Worm (Caenorhabditis elegans): Measurements from ENCODE around the gene Y39A1A.24.

The Y39A1A.24 gene

ce11 chrIII:10624564-10624963 lies 12.1 kb downstream of the Y39A1A.24 start (continued):
- TF ChIP-seq pros-1 (tag; optimal IDR thresholded peaks at IDR 0.05) (no peak), lim-6 (tag; optimal IDR thresholded peaks at IDR 0.05) (no peak), fkh-10 (GFP tag; optimal IDR thresholded peaks at IDR 0.05) (no peak), ceh-9 (tag; optimal IDR thresholded peaks at IDR 0.05) (peak; percentile 29), ceh-22 (tag; optimal IDR thresholded peaks at IDR 0.05) (no peak), elt-2 (tag; optimal IDR thresholded peaks at IDR 0.05) (peak; percentile 76), rnt-1 (tag; optimal IDR thresholded peaks at IDR 0.05) (peak; percentile 44), C08G9.2 (tag; optimal IDR thresholded peaks at IDR 0.05) (peak; percentile 66), K02D7.2 (tag; optimal IDR thresholded peaks at IDR 0.05) (peak; percentile 48), ceh-45 (GFP tag; IDR thresholded peaks at IDR 0.05) (no peak), ets-4 (tag; optimal IDR thresholded peaks at IDR 0.05) (no peak), ceh-6 (GFP tag; optimal IDR thresholded peaks at IDR 0.05) (peak; percentile 76), hlh-30 (tag; optimal IDR thresholded peaks at IDR 0.05; ENCODE audit: insufficient read depth) (peak; percentile 40), ceh-2 (tag; optimal IDR thresholded peaks at IDR 0.05) (peak; percentile 36), sdc-2 (tag; optimal IDR thresholded peaks at IDR 0.05) (peak; percentile 27), hlh-15 (tag; optimal IDR thresholded peaks at IDR 0.05) (no peak)

DNA sequence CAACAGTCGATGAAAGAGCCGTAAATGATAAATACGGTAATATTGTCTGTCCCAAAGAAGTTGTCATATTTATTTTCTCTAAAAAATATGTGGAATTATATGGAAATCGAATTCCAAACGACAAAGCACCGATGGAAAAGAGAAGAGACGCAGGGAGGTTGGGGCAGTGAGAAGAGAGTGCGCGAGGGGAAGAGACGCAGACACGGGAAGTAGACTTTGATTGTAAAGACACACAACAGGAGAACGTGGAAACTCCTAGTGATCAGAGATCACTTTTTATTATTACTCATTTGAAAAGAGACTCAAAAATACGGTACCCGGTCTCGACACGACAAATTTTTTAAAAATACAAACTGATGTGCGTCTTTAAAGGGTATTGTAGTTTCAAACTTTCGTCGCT lies 15.9 kb downstream of the Y39A1A.24 start:
- TF ChIP-seq nfya-1 (tag; optimal IDR thresholded peaks at IDR 0.05) (peak; percentile 32), che-1 (tag; optimal IDR thresholded peaks at IDR 0.05) (no peak)

DNA sequence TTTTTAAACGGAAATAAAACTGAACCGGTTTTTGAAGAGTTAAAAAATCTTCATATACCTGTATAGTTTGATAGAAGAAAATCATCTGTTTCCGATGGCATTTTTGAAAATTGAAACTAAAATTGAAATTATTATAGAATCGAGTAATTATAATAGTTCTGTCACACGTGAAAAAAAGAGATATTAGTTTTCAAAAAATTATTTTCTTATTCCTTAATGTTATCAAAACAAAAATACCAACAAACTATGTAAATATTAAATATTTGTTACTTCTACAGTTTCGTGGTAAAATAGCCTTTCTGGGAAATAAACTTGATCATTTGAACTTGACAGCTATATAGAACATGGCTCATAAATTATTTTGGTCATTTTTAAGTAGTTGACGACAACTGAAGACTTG lies 16.6 kb downstream of the Y39A1A.24 start, which contains the start of gene swt-4:
swt-4 (minus strand) TSS at position 101 of the 400 bp plus-strand sequence.
- TF ChIP-seq ama-1 (optimal IDR thresholded peaks at IDR 0.05) (no peak), lim-6 (tag; optimal IDR thresholded peaks at IDR 0.05) (no peak), ceh-2 (tag; optimal IDR thresholded peaks at IDR 0.05) (no peak), ceh-19 (GFP tag; optimal IDR thresholded peaks at IDR 0.05) (no peak), C08G9.2 (tag; optimal IDR thresholded peaks at IDR 0.05) (no peak), rnt-1 (tag; optimal IDR thresholded peaks at IDR 0.05) (no peak), ceh-45 (GFP tag; IDR thresholded peaks at IDR 0.05) (no peak), dve-1 (tag; optimal IDR thresholded peaks at IDR 0.05) (no peak), pros-1 (tag; optimal IDR thresholded peaks at IDR 0.05) (no peak), tbx-7 (tag; optimal IDR thresholded peaks at IDR 0.05) (no peak), ceh-18 (tag; optimal IDR thresholded peaks at IDR 0.05) (no peak), madf-2 (tag; optimal IDR thresholded peaks at IDR 0.05) (no peak)

ce11 chrIII:10629795-10630194 lies 17.4 kb downstream of the Y39A1A.24 start:
- TF ChIP-seq unc-55 (GFP tag; optimal IDR thresholded peaks at IDR 0.05) (no peak), K02D7.2 (tag; optimal IDR thresholded peaks at IDR 0.05) (no peak), unc-3 (GFP tag; conservative IDR thresholded peaks at IDR 0.05) (no peak), unc-3 (tag; optimal IDR thresholded peaks at IDR 0.05) (no peak), ama-1 (optimal IDR thresholded peaks at IDR 0.05) (no peak), hlh-13 (GFP tag; optimal IDR thresholded peaks at IDR 0.05) (no peak), gmeb-2 (tag; optimal IDR thresholded peaks at IDR 0.05) (no peak)

DNA sequence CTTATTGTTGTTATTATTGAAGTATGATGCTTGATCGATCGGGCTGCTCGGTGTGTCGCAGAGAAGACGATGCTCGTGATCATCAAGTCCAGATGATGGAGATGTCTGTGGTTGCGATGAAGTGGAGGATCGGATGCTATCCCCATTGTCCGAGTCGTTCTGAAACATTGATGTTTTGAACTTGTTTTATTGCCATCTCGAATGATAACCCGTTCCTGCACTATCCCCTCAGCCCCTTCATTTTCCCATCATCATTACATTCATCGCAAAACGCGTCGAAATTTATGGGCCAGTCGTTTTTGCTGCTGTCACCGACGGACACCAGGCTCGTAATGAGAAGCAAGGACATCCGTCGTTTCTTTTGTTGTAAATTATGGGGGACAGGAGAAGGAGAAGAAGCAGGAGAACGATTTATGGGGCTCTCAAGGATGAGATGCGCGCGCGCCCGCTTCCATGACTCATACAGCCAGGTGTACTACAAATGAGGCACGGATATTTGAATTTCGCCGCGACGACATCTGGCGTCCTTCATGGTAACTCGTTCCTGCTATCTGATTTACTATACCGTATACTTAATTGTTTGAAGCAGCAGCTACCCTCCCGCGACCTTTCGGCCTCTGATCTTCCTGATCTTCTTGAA lies 19.6 kb downstream of the Y39A1A.24 start:
- no peak for TF ChIP-seq zip-5 (tag; optimal IDR thresholded peaks at IDR 0.05)
- TF ChIP-seq ceh-30 (tag; optimal IDR thresholded peaks at IDR 0.05), result no peak
- TF ChIP-seq madf-2 (tag; optimal IDR thresholded peaks at IDR 0.05), result no peak
- no peak for TF ChIP-seq ceh-48 (tag; optimal IDR thresholded peaks at IDR 0.05)
- no peak for TF ChIP-seq unc-55 (GFP tag; optimal IDR thresholded peaks at IDR 0.05)
- TF ChIP-seq ets-4 (tag; optimal IDR thresholded peaks at IDR 0.05), result no peak
- TF ChIP-seq ceh-18 (tag; optimal IDR thresholded peaks at IDR 0.05), result no peak
- no peak for TF ChIP-seq ceh-9 (tag; optimal IDR thresholded peaks at IDR 0.05)
- no peak for TF ChIP-seq sdc-2 (tag; optimal IDR thresholded peaks at IDR 0.05)
- TF ChIP-seq ztf-16 (tag; optimal IDR thresholded peaks at IDR 0.05), result no peak
- no peak for TF ChIP-seq fkh-10 (GFP tag; optimal IDR thresholded peaks at IDR 0.05)
- TF ChIP-seq dmd-4 (tag; optimal IDR thresholded peaks at IDR 0.05; ENCODE audit: borderline replicate concordance), result no peak
- no peak for TF ChIP-seq T23F11.4 (GFP tag; optimal IDR thresholded peaks at IDR 0.05)
- no peak for TF ChIP-seq fkh-6 (tag; optimal IDR thresholded peaks at IDR 0.05)
- TF ChIP-seq C08G9.2 (tag; optimal IDR thresholded peaks at IDR 0.05), result no peak
- TF ChIP-seq dve-1 (tag; optimal IDR thresholded peaks at IDR 0.05), result no peak
- no peak for TF ChIP-seq ceh-22 (tag; optimal IDR thresholded peaks at IDR 0.05)

All from whole organism, late embryonic.